Worm (Caenorhabditis elegans) whole organism, mixed stage, embryonic: ENCODE data around the gene dct-14.

ENCODE experiments used
- ceh-43 ChIP-seq: fragments of 200-800 bp; sonication (Bioruptor generic); optimal IDR thresholded peaks from 2 replicates; lab custom pipeline; 2018; ENCODE audit warnings: mild to moderate bottlenecking, missing genetic modification characterization, moderate library complexity, missing compliant biosample characterization
- ceh-83 ChIP-seq: fragments of 200-800 bp; sonication (Bioruptor generic); optimal IDR thresholded peaks from 2 replicates; lab custom pipeline; 2018; ENCODE audit warnings: mild to moderate bottlenecking, missing genetic modification characterization, missing compliant biosample characterization
- ces-1 ChIP-seq: fragments of 150-350 bp; optimal IDR thresholded peaks from 2 replicates; lab custom pipeline; 2014; ENCODE audit warnings: missing biosample characterization, missing genetic modification reagents, missing genetic modification characterization
- elt-1 ChIP-seq: sonication (generic microtip); optimal IDR thresholded peaks from 2 replicates; lab custom pipeline; 2017; ENCODE audit warnings: missing genetic modification characterization, mild to moderate bottlenecking, missing compliant biosample characterization, antibody characterized with exemption, moderate library complexity, borderline replicate concordance; ENCODE audit not compliant: insufficient read depth
- flh-1 ChIP-seq: fragments of 200-800 bp; sonication (Bioruptor generic); optimal IDR thresholded peaks from 2 replicates; lab custom pipeline; 2018; ENCODE audit warnings: mild to moderate bottlenecking, missing genetic modification characterization, moderate library complexity, missing compliant biosample characterization
- lsy-2 ChIP-seq: fragments of 150-350 bp; optimal IDR thresholded peaks from 2 replicates; lab custom pipeline; 2014; ENCODE audit warnings: missing biosample characterization, missing genetic modification characterization
- nhr-12 ChIP-seq: fragments of 150-350 bp; optimal IDR thresholded peaks from 2 replicates; lab custom pipeline; 2014; ENCODE audit warnings: missing biosample characterization, missing genetic modification characterization
- nhr-237 ChIP-seq: fragments of 150-350 bp; optimal IDR thresholded peaks from 2 replicates; lab custom pipeline; 2014; ENCODE audit warnings: missing biosample characterization, missing genetic modification characterization
- nhr-76 ChIP-seq: sonication (generic microtip); optimal IDR thresholded peaks from 2 replicates; lab custom pipeline; 2017; ENCODE audit warnings: missing biosample characterization, missing genetic modification characterization
- snpc-4 ChIP-seq: fragments of 150-350 bp; optimal IDR thresholded peaks from 2 replicates; lab custom pipeline; 2014; ENCODE audit warnings: missing biosample characterization, missing genetic modification characterization
- unc-39 ChIP-seq: fragments of 150-350 bp; optimal IDR thresholded peaks from 2 replicates; lab custom pipeline; 2014; ENCODE audit warnings: missing biosample characterization, missing genetic modification characterization
- unc-62 ChIP-seq: fragments of 150-350 bp; optimal IDR thresholded peaks from 2 replicates; lab custom pipeline; 2014; ENCODE audit warnings: missing biosample characterization, missing genetic modification reagents, missing genetic modification characterization

DNA sequence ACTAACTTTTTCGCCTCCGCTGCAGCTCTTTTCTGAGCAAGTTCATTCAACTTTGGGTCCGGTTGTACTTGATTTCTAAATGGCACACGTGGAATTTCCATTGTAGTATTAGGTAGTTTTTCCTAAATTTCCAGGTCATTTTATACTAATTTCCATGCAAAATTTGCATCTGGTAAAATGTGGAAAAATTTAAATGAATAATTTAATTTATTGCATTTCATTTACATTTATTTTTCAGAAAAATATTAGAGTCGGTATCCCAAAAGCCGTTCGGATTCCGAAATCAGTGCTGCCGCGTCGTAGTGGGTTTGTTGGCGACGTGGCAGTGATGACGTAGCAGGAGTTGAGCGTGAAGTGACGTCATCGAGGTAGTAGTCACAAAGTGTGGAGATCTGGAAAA is 46.7 kb upstream of the dct-14 start, which contains the start of gene Y38H6C.18:
- TF ChIP-seq flh-1 = no peak
- TF ChIP-seq snpc-4 (tag; lab: Kevin White, UChicago) = no peak
- no peak for TF ChIP-seq unc-39
- no peak for TF ChIP-seq unc-62
- TF ChIP-seq lsy-2 = no peak
- no peak for TF ChIP-seq elt-1
- TF ChIP-seq nhr-76 (tag; lab: Kevin White, UChicago) = no peak
- TF ChIP-seq nhr-12 (tag; lab: Kevin White, UChicago) = no peak
- TF ChIP-seq ces-1 = no peak
- no peak for TF ChIP-seq ceh-43 (GFP tag; lab: Kevin White, UChicago)
- TF ChIP-seq nhr-237 (tag; lab: Kevin White, UChicago) = no peak
- no peak for TF ChIP-seq ceh-83 (GFP tag; lab: Kevin White, UChicago)
